Worm (Caenorhabditis elegans) whole organism, late embryonic: ENCODE results near the gene C09B8.4.

Experiments
- K09A11.1 ChIP-seq: sonication (generic microtip); optimal IDR thresholded peaks from 2 replicates; lab custom pipeline; 2017; ENCODE audit warnings: antibody characterized with exemption, mild to moderate bottlenecking, missing genetic modification characterization, missing compliant biosample characterization; ENCODE audit not compliant: insufficient read depth
- ama-1 ChIP-seq: fragments of 150-350 bp; optimal IDR thresholded peaks from 2 replicates; lab custom pipeline; 2014
- ceh-22 ChIP-seq: sonication (generic microtip); optimal IDR thresholded peaks from 2 replicates; lab custom pipeline; 2017; ENCODE audit warnings: missing biosample characterization, missing genetic modification characterization
- che-1 ChIP-seq: sonication (generic microtip); optimal IDR thresholded peaks from 2 replicates; lab custom pipeline; 2016; ENCODE audit warnings: mild to moderate bottlenecking, missing genetic modification characterization, missing compliant biosample characterization
- ets-4 ChIP-seq: sonication (generic microtip); optimal IDR thresholded peaks from 2 replicates; lab custom pipeline; 2016; ENCODE audit warnings: missing genetic modification characterization, missing compliant biosample characterization
- fkh-6 ChIP-seq: sonication (generic microtip); optimal IDR thresholded peaks from 2 replicates; lab custom pipeline; 2016; ENCODE audit warnings: missing genetic modification characterization, missing compliant biosample characterization
- hlh-13 ChIP-seq: fragments of 200-800 bp; sonication (Bioruptor generic); optimal IDR thresholded peaks from 2 replicates; lab custom pipeline; 2018; ENCODE audit warnings: mild to moderate bottlenecking, missing genetic modification characterization, missing compliant biosample characterization
- madf-2 ChIP-seq: sonication (generic microtip); optimal IDR thresholded peaks from 2 replicates; lab custom pipeline; 2017; ENCODE audit warnings: missing genetic modification characterization, missing compliant biosample characterization
- nfya-1 ChIP-seq: sonication (generic microtip); optimal IDR thresholded peaks from 2 replicates; lab custom pipeline; 2017; ENCODE audit warnings: missing genetic modification characterization, mild to moderate bottlenecking, missing compliant biosample characterization, antibody characterized with exemption, moderate library complexity
- pat-9 ChIP-seq: fragments of 200-800 bp; sonication (Bioruptor generic); optimal IDR thresholded peaks from 2 replicates; lab custom pipeline; 2018; ENCODE audit warnings: mild to moderate bottlenecking, missing genetic modification characterization, moderate library complexity, missing compliant biosample characterization
- pax-1 ChIP-seq: fragments of 150-350 bp; optimal IDR thresholded peaks from 2 replicates; lab custom pipeline; 2014; ENCODE audit warnings: missing biosample characterization, missing genetic modification characterization
- sox-2 ChIP-seq: fragments of 200-800 bp; sonication (Bioruptor generic); IDR thresholded peaks from 2 replicates; pipeline ENCODE4 v1.3.6; 2022; ENCODE audit warnings: missing genetic modification reagents, missing genetic modification characterization, missing compliant biosample characterization
- tbx-2 ChIP-seq: sonication (generic microtip); optimal IDR thresholded peaks from 2 replicates; lab custom pipeline; 2016; ENCODE audit warnings: missing genetic modification characterization, missing compliant biosample characterization
- unc-86 ChIP-seq: sonication (generic microtip); optimal IDR thresholded peaks from 2 replicates; lab custom pipeline; 2016; ENCODE audit warnings: missing genetic modification characterization, missing compliant biosample characterization

ce11 chrX:5977754-5978153 is 42.0 kb downstream of the C09B8.4 start, which contains the start of gene kin-2:
- TF ChIP-seq fkh-6 (tag; lab: Kevin White, UChicago): no peak
- TF ChIP-seq sox-2 (GFP tag; lab: Robert Waterston, UW): no peak
- no peak for TF ChIP-seq ets-4 (tag; lab: Kevin White, UChicago)
- no peak for TF ChIP-seq ama-1 (lab: Kevin White, UChicago)
- TF ChIP-seq hlh-13 (GFP tag; lab: Kevin White, UChicago): no peak
- TF ChIP-seq nfya-1 (tag; lab: Kevin White, UChicago): no peak
- TF ChIP-seq tbx-2: no peak
- TF ChIP-seq pat-9 (tag; lab: Kevin White, UChicago): no peak
- TF ChIP-seq ceh-22 (tag; lab: Kevin White, UChicago): no peak
- TF ChIP-seq pax-1: no peak
- TF ChIP-seq K09A11.1: no peak
- no peak for TF ChIP-seq che-1
- no peak for TF ChIP-seq unc-86 (tag; lab: Kevin White, UChicago)
- TF ChIP-seq madf-2: no peak
